Fruit fly (Drosophila melanogaster): ENCODE measurements around the gene Cdep.
A peak's percentile ranks its signal among the peaks of the same experiment; 100 is the strongest.

Gene Cdep

DNA sequence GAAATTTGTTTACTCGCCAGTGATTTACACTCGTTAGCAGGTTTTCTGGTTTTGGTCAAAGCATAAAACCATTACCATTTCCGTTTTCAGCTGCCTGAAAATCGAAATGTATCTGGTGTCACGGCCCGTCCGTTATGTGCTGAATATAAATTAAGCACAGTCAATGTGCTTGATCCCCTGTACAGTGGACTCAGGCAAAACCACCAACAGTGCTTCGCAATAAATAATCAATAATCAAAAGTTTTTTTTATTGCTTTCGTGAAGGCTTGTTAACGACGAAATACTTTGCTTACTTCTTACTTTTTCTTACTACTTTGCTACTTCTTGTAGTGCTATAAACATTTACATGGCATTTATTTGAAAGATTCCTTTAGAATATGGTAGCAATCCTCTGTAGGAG, 2.8 kb downstream of the Cdep start (continued):
- peak; percentile 2 for TF ChIP-seq Dek (tag; optimal IDR thresholded peaks at IDR 0.05)
- TF ChIP-seq pho (GFP tag; optimal IDR thresholded peaks at IDR 0.05): peak; percentile 17
- no peak for TF ChIP-seq inv (GFP tag; IDR thresholded peaks at IDR 0.05; ENCODE audit: partially characterized antibody)
- no peak for TF ChIP-seq esg (GFP tag; conservative IDR thresholded peaks at IDR 0.05)
- peak; percentile 81 for TF ChIP-seq sens (GFP tag)
- no peak for TF ChIP-seq CG11456 (GFP tag; IDR thresholded peaks at IDR 0.05)
- TF ChIP-seq CG34224 (GFP tag; IDR thresholded peaks at IDR 0.05; ENCODE audit: partially characterized antibody): no peak
- TF ChIP-seq CG31224 (GFP tag; IDR thresholded peaks at IDR 0.05): no peak
- peak; percentile 45 for TF ChIP-seq slbo (GFP tag; IDR thresholded peaks at IDR 0.05)
- TF ChIP-seq rib (GFP tag; IDR thresholded peaks at IDR 0.05): no peak
- TF ChIP-seq CG9797 (GFP tag; optimal IDR thresholded peaks at IDR 0.05): no peak
- TF ChIP-seq CG17361 (GFP tag; IDR thresholded peaks at IDR 0.05): 0 out of 3 replicates have a peak, but pooled peaks have one; percentile 25
- peak in 1 of 2 experiments; percentile 29 for TF ChIP-seq eve (GFP tag; optimal IDR thresholded peaks at IDR 0.05)
- TF ChIP-seq nom (GFP tag; optimal IDR thresholded peaks at IDR 0.05): no peak
- no peak for TF ChIP-seq gt (GFP tag; IDR thresholded peaks at IDR 0.05)
- peak; percentile 17 for TF ChIP-seq mam (GFP tag; optimal IDR thresholded peaks at IDR 0.05)
- TF ChIP-seq Fer3 (tag; optimal IDR thresholded peaks at IDR 0.05): no peak
- 0 out of 2 replicates have a peak, but pooled peaks have one; percentile 5 for TF ChIP-seq al (GFP tag; IDR thresholded peaks at IDR 0.05)
- TF ChIP-seq gro (GFP tag; optimal IDR thresholded peaks at IDR 0.05): no peak
- TF ChIP-seq CG9727 (GFP tag; optimal IDR thresholded peaks at IDR 0.05): peak; percentile 16
- TF ChIP-seq CG3163 (GFP tag; optimal IDR thresholded peaks at IDR 0.05): no peak
- TF ChIP-seq Usf (GFP tag; optimal IDR thresholded peaks at IDR 0.05): no peak
- peak; percentile 8 for TF ChIP-seq PHDP (tag; optimal IDR thresholded peaks at IDR 0.05)
- no peak for TF ChIP-seq Gsc (GFP tag; IDR thresholded peaks at IDR 0.05)
- TF ChIP-seq CG18011 (GFP tag; optimal IDR thresholded peaks at IDR 0.05): no peak
- TF ChIP-seq CG10979 (tag; optimal IDR thresholded peaks at IDR 0.05): peak; percentile 4
- TF ChIP-seq NfI (GFP tag; optimal IDR thresholded peaks at IDR 0.05): no peak
- TF ChIP-seq CG14860 (GFP tag; IDR thresholded peaks at IDR 0.05; ENCODE audit: partially characterized antibody): no peak
- peak; percentile 67 for TF ChIP-seq Med (GFP tag)
- TF ChIP-seq CG18599 (GFP tag; optimal IDR thresholded peaks at IDR 0.05): no peak
- peak; percentile 25 for TF ChIP-seq gem (tag; optimal IDR thresholded peaks at IDR 0.05)

DNA sequence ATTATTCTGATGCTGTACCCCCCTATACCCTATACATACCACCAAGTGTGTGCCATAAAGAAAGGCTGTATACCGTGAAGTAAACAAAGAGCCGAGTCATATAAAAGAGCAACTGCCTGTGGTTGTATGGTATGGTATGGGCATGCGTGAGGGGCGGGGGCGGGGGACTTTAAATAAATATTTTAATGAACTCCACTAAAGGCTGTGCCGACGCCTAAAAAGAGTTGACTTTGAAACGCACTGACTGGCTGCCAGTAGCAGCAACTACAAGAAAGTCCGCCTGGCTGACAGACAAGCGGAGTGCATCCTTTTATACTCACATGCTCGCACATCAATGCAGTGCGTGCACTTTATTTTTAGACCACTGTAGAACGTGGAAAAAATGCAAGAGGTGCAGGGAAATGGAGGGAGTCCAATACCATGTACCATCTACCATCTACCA, 4.1 kb downstream of the Cdep start:
- TF ChIP-seq MBD-R2 (GFP tag; IDR thresholded peaks at IDR 0.05): 0 out of 2 replicates have a peak, but pooled peaks have one; percentile 8
- TF ChIP-seq salm (tag; optimal IDR thresholded peaks at IDR 0.05): no peak
- TF ChIP-seq CG13123 (GFP tag; optimal IDR thresholded peaks at IDR 0.05): no peak
- TF ChIP-seq Fer3 (tag; optimal IDR thresholded peaks at IDR 0.05): no peak
- TF ChIP-seq Sin3A (optimal IDR thresholded peaks at IDR 0.05): no peak
- no peak for TF ChIP-seq wdn (GFP tag; IDR thresholded peaks at IDR 0.05)
- no peak for TF ChIP-seq CG33557 (GFP tag; optimal IDR thresholded peaks at IDR 0.05)
- TF ChIP-seq eve (GFP tag; optimal IDR thresholded peaks at IDR 0.05): no peak
- TF ChIP-seq Dref (GFP tag; IDR thresholded peaks at IDR 0.05): no peak
- TF ChIP-seq zf30C (GFP tag; optimal IDR thresholded peaks at IDR 0.05): no peak
- TF ChIP-seq CG11695 (GFP tag; IDR thresholded peaks at IDR 0.05): no peak
- TF ChIP-seq cad (GFP tag; optimal IDR thresholded peaks at IDR 0.05): peak; percentile 47
- TF ChIP-seq CG18619 (GFP tag; optimal IDR thresholded peaks at IDR 0.05): no peak
- TF ChIP-seq CG8281 (tag; optimal IDR thresholded peaks at IDR 0.05): no peak
- TF ChIP-seq grau (tag; optimal IDR thresholded peaks at IDR 0.05): peak; percentile 40
- no peak for TF ChIP-seq sens-2 (GFP tag; IDR thresholded peaks at IDR 0.05)
- TF ChIP-seq CG6272 (GFP tag; IDR thresholded peaks at IDR 0.05): no peak
- no peak for TF ChIP-seq CG5953 (GFP tag; IDR thresholded peaks at IDR 0.05)
- no peak for TF ChIP-seq CG4707 (GFP tag; optimal IDR thresholded peaks at IDR 0.05)
- no peak for TF ChIP-seq CG17912 (GFP tag; optimal IDR thresholded peaks at IDR 0.05)
- no peak for TF ChIP-seq odd (GFP tag; optimal IDR thresholded peaks at IDR 0.05)
- no peak for TF ChIP-seq CG16813 (GFP tag; IDR thresholded peaks at IDR 0.05; ENCODE audit: partially characterized antibody)
- no peak for TF ChIP-seq CG8089 (GFP tag; optimal IDR thresholded peaks at IDR 0.05)
- TF ChIP-seq crp (GFP tag; optimal IDR thresholded peaks at IDR 0.05): no peak
